Fruit fly (Drosophila melanogaster) whole organism, adult: ENCODE data around the gene Nrx-1.
A peak's percentile ranks its signal among the peaks of the same experiment; 100 is the strongest.

Experiments
- CG11617 ChIP-seq: fragments of 200-800 bp; sonication (Bioruptor generic); optimal IDR thresholded peaks from 2 replicates; lab custom pipeline; 2017; ENCODE audit warnings: mild to moderate bottlenecking, missing biosample characterization, missing genetic modification reagents, missing genetic modification characterization
- CG12768 ChIP-seq: fragments of 200-800 bp; sonication (Bioruptor generic); optimal IDR thresholded peaks from 2 replicates; lab custom pipeline; 2017; ENCODE audit warnings: missing biosample characterization, missing genetic modification characterization, mild to moderate bottlenecking, moderate library complexity, missing genetic modification reagents
- CG14711 ChIP-seq: fragments of 200-800 bp; sonication (Bioruptor generic); optimal IDR thresholded peaks from 2 replicates; lab custom pipeline; 2018; ENCODE audit warnings: missing biosample characterization, mild to moderate bottlenecking, missing genetic modification characterization, moderate library complexity
- CG1620 ChIP-seq: fragments of 200-800 bp; sonication (Bioruptor generic); optimal IDR thresholded peaks from 2 replicates; lab custom pipeline; 2016; ENCODE audit warnings: missing biosample characterization, missing genetic modification characterization
- CG5204 ChIP-seq: fragments of 200-800 bp; sonication (Bioruptor generic); optimal IDR thresholded peaks from 2 replicates; lab custom pipeline; 2016; ENCODE audit warnings: missing biosample characterization, missing genetic modification characterization
- CG7101 ChIP-seq: fragments of 200-800 bp; sonication (Bioruptor generic); optimal IDR thresholded peaks from 2 replicates; lab custom pipeline; 2018; ENCODE audit warnings: missing biosample characterization, mild to moderate bottlenecking, missing genetic modification characterization, moderate library complexity
- Mnt ChIP-seq: fragments of 200-800 bp; sonication (Bioruptor generic); optimal IDR thresholded peaks from 2 replicates; lab custom pipeline; 2016; ENCODE audit warnings: missing biosample characterization, mild to moderate bottlenecking, missing genetic modification characterization
- bab1 ChIP-seq: fragments of 200-800 bp; sonication (Bioruptor generic); optimal IDR thresholded peaks from 3 replicates; lab custom pipeline; 2019; ENCODE audit warnings: missing biosample characterization, mild to moderate bottlenecking, missing genetic modification characterization, moderate library complexity
- kay ChIP-seq: fragments of 200-800 bp; sonication (Bioruptor generic); peaks from one replicate; lab custom pipeline; 2016; ENCODE audit warnings: missing biosample characterization, missing genetic modification characterization, borderline replicate concordance
- ovo ChIP-seq: fragments of 200-800 bp; sonication (Bioruptor generic); optimal IDR thresholded peaks from 2 replicates; lab custom pipeline; 2016; ENCODE audit warnings: missing biosample characterization, missing genetic modification characterization
- pad ChIP-seq: fragments of 200-800 bp; sonication (Bioruptor generic); optimal IDR thresholded peaks from 3 replicates; lab custom pipeline; 2017; ENCODE audit warnings: missing biosample characterization, missing genetic modification characterization, mild to moderate bottlenecking, moderate library complexity, missing genetic modification reagents
- toe ChIP-seq: fragments of 200-800 bp; sonication (Bioruptor generic); optimal IDR thresholded peaks from 2 replicates; lab custom pipeline; 2016; ENCODE audit warnings: missing biosample characterization, missing genetic modification characterization

DNA sequence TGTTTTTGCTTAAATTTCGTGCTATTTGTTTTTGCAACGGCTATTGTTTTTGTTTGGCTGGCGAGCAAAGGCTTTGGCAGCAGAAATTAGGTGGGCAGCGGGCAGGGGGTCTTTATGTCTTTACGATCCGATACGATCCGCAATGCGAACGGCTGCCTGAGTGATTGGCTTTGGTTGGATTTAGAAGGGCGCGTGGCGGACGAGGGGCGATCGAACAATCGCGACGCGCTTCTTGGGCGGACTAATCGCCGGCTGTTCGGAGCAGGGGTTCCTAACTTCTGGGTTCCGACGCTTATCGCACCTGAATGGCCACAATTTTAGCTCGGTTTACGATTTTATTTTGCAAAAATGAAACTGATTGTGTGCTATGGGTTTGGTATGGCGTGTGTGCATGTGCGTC, 58.9 kb downstream of the Nrx-1 start:
- TF ChIP-seq pad (GFP tag; lab: Kevin White, UChicago), result no peak
- TF ChIP-seq CG11617, result no peak
- no peak for TF ChIP-seq kay (GFP tag; lab: Kevin White, UChicago)
- TF ChIP-seq CG7101 (tag; lab: Kevin White, UChicago), result no peak
- no peak for TF ChIP-seq ovo (GFP tag; lab: Kevin White, UChicago)
- TF ChIP-seq CG12768 (GFP tag; lab: Kevin White, UChicago), result no peak
- no peak for TF ChIP-seq bab1 (GFP tag; lab: Kevin White, UChicago)
- TF ChIP-seq CG14711, result no peak
- peak; percentile 29 for TF ChIP-seq toe
- no peak for TF ChIP-seq CG1620
- peak; percentile 28 for TF ChIP-seq Mnt (GFP tag; lab: Kevin White, UChicago)
- no peak for TF ChIP-seq CG5204 (GFP tag; lab: Kevin White, UChicago)
